Worm (Caenorhabditis elegans) whole organism, midembryonic: ENCODE measurements around the gene frpr-10.

ENCODE experiments used
- T22C8.4 ChIP-seq: fragments of 200-800 bp; sonication (Bioruptor generic); IDR thresholded peaks from 2 replicates; pipeline ENCODE4 v1.3.6; 2022; ENCODE audit warnings: missing genetic modification characterization, missing compliant biosample characterization
- cog-1 ChIP-seq: sonication (generic microtip); optimal IDR thresholded peaks from 2 replicates; lab custom pipeline; 2016; ENCODE audit warnings: missing genetic modification characterization, missing compliant biosample characterization
- flt-1 ChIP-seq: fragments of 200-800 bp; sonication (Bioruptor generic); IDR thresholded peaks from 2 replicates; pipeline ENCODE4 v1.3.6; 2022; ENCODE audit warnings: missing genetic modification characterization, missing compliant biosample characterization
- klf-2 ChIP-seq: fragments of 200-800 bp; sonication (Bioruptor generic); conservative IDR thresholded peaks from 2 replicates; pipeline ENCODE4 v1.3.6; 2022; ENCODE audit warnings: missing genetic modification reagents, missing genetic modification characterization, missing compliant biosample characterization
- tab-1 ChIP-seq: fragments of 200-800 bp; sonication (Bioruptor generic); IDR thresholded peaks from 2 replicates; pipeline ENCODE4 v1.3.6; 2022; ENCODE audit warnings: missing genetic modification characterization, missing compliant biosample characterization

ce11 chrIV:7933733-7934132 lies 23.9 kb upstream of the frpr-10 start, which contains the start of gene bbs-2:
- no peak for TF ChIP-seq T22C8.4 (GFP tag; lab: Robert Waterston, UW)
- no peak for TF ChIP-seq flt-1 (GFP tag; lab: Robert Waterston, UW)
- TF ChIP-seq klf-2 (GFP tag; lab: Robert Waterston, UW): no peak
- no peak for TF ChIP-seq cog-1 (tag; lab: Kevin White, UChicago)
- no peak for TF ChIP-seq tab-1 (GFP tag; lab: Robert Waterston, UW)
